Worm (Caenorhabditis elegans) whole organism, L2 larva: Measurements from ENCODE around the gene F58E2.2.

ENCODE experiments used
- aly-2 ChIP-seq: fragments of 150-350 bp; optimal IDR thresholded peaks from 2 replicates; lab custom pipeline; 2014; ENCODE audit warnings: missing biosample characterization, missing genetic modification characterization
- ama-1 ChIP-seq: fragments of 150-350 bp; optimal IDR thresholded peaks from 2 replicates; lab custom pipeline; 2018; ENCODE audit warnings: inconsistent platforms
- dmd-4 ChIP-seq: sonication (generic microtip); optimal IDR thresholded peaks from 2 replicates; lab custom pipeline; 2017; ENCODE audit warnings: missing biosample characterization, missing genetic modification characterization
- fos-1 ChIP-seq: fragments of 150-350 bp; optimal IDR thresholded peaks from 2 replicates; lab custom pipeline; 2014; ENCODE audit warnings: missing biosample characterization, missing genetic modification characterization
- lin-13 ChIP-seq: fragments of 150-350 bp; optimal IDR thresholded peaks from 2 replicates; lab custom pipeline; 2014; ENCODE audit warnings: missing biosample characterization, missing genetic modification reagents, missing genetic modification characterization
- nhr-23 ChIP-seq: fragments of 150-350 bp; optimal IDR thresholded peaks from 2 replicates; lab custom pipeline; 2014; ENCODE audit warnings: missing biosample characterization, missing genetic modification reagents, missing genetic modification characterization
- nhr-25 ChIP-seq: fragments of 150-350 bp; sonication (generic microtip); optimal IDR thresholded peaks from 3 replicates; lab custom pipeline; 2014; ENCODE audit warnings: missing biosample characterization, missing genetic modification characterization
- sma-9 ChIP-seq, 2 experiments: fragments of 150-350 bp in 1 of 2; sonication (generic microtip) in 1 of 2; optimal IDR thresholded peaks; 2 replicates each; lab custom pipeline; 2014 to 2016; ENCODE audit warnings: missing genetic modification characterization in 2 of 2, mild to moderate bottlenecking in 1 of 2, missing biosample characterization in 1 of 2, missing compliant biosample characterization in 1 of 2, missing genetic modification reagents in 1 of 2, moderate library complexity in 1 of 2
- unc-39 ChIP-seq: fragments of 150-350 bp; optimal IDR thresholded peaks from 2 replicates; lab custom pipeline; 2014; ENCODE audit warnings: missing biosample characterization, missing genetic modification characterization

- TF ChIP-seq lin-13: peak; percentile 13
- TF ChIP-seq unc-39: no peak
- no peak for TF ChIP-seq aly-2
- TF ChIP-seq ama-1: no peak
- TF ChIP-seq fos-1 (tag; lab: Kevin White, UChicago): peak; percentile 86
- TF ChIP-seq nhr-23 (tag; lab: Kevin White, UChicago): no peak
- TF ChIP-seq sma-9 (GFP tag; optimal IDR thresholded peaks at IDR 0.05; lab: Kevin White, UChicago): no peak
- TF ChIP-seq sma-9 (tag; optimal IDR thresholded peaks at IDR 0.05; lab: Kevin White, UChicago): no peak
- no peak for TF ChIP-seq dmd-4 (tag; lab: Kevin White, UChicago)
- no peak for TF ChIP-seq nhr-25
Measured at ce11 chrIV:3515412-3516046, 45.7 kb downstream of the F58E2.2 start.
